Worm (Caenorhabditis elegans) whole organism, mixed stage, embryonic: Measurements from ENCODE around the gene grd-7.

ENCODE experiments used
- M03D4.4 ChIP-seq: sonication (generic microtip); optimal IDR thresholded peaks from 2 replicates; lab custom pipeline; 2017; ENCODE audit warnings: mild to moderate bottlenecking, missing genetic modification characterization, missing compliant biosample characterization
- bed-3 ChIP-seq: fragments of 200-800 bp; sonication (Bioruptor generic); optimal IDR thresholded peaks from 3 replicates; lab custom pipeline; 2018; ENCODE audit warnings: mild to moderate bottlenecking, missing genetic modification characterization, moderate library complexity, missing compliant biosample characterization
- blmp-1 ChIP-seq: fragments of 150-350 bp; optimal IDR thresholded peaks from 2 replicates; lab custom pipeline; 2014; ENCODE audit warnings: missing biosample characterization, missing genetic modification characterization
- ceh-39 ChIP-seq: fragments of 150-350 bp; optimal IDR thresholded peaks from 2 replicates; lab custom pipeline; 2014; ENCODE audit warnings: missing biosample characterization, missing genetic modification characterization
- ceh-43 ChIP-seq: fragments of 200-800 bp; sonication (Bioruptor generic); optimal IDR thresholded peaks from 2 replicates; lab custom pipeline; 2018; ENCODE audit warnings: mild to moderate bottlenecking, missing genetic modification characterization, moderate library complexity, missing compliant biosample characterization
- ces-1 ChIP-seq: fragments of 150-350 bp; optimal IDR thresholded peaks from 2 replicates; lab custom pipeline; 2014; ENCODE audit warnings: missing biosample characterization, missing genetic modification reagents, missing genetic modification characterization
- cnd-1 ChIP-seq: fragments of 200-800 bp; sonication (Bioruptor generic); optimal IDR thresholded peaks from 2 replicates; lab custom pipeline; 2018; ENCODE audit warnings: mild to moderate bottlenecking, missing genetic modification characterization, missing compliant biosample characterization
- drap-1 ChIP-seq: fragments of 200-800 bp; sonication (Bioruptor generic); optimal IDR thresholded peaks from 3 replicates; lab custom pipeline; 2018; ENCODE audit warnings: mild to moderate bottlenecking, missing genetic modification characterization, missing compliant biosample characterization
- elt-1 ChIP-seq: sonication (generic microtip); optimal IDR thresholded peaks from 2 replicates; lab custom pipeline; 2017; ENCODE audit warnings: missing genetic modification characterization, mild to moderate bottlenecking, missing compliant biosample characterization, antibody characterized with exemption, moderate library complexity, borderline replicate concordance; ENCODE audit not compliant: insufficient read depth
- flh-1 ChIP-seq: fragments of 200-800 bp; sonication (Bioruptor generic); optimal IDR thresholded peaks from 2 replicates; lab custom pipeline; 2018; ENCODE audit warnings: mild to moderate bottlenecking, missing genetic modification characterization, moderate library complexity, missing compliant biosample characterization
- ham-2 ChIP-seq: fragments of 200-800 bp; sonication (Bioruptor generic); optimal IDR thresholded peaks from 2 replicates; lab custom pipeline; 2018; ENCODE audit warnings: mild to moderate bottlenecking, missing genetic modification characterization, missing compliant biosample characterization
- hlh-1 ChIP-seq: fragments of 150-350 bp; optimal IDR thresholded peaks from 2 replicates; lab custom pipeline; 2014; ENCODE audit warnings: missing biosample characterization, missing genetic modification reagents, missing genetic modification characterization
- lin-13 ChIP-seq: fragments of 150-350 bp; optimal IDR thresholded peaks from 2 replicates; lab custom pipeline; 2014; ENCODE audit warnings: missing biosample characterization, missing genetic modification characterization
- mep-1 ChIP-seq: fragments of 150-350 bp; optimal IDR thresholded peaks from 2 replicates; lab custom pipeline; 2017; ENCODE audit warnings: missing biosample characterization, missing genetic modification reagents, missing genetic modification characterization, inconsistent platforms
- mls-2 ChIP-seq: sonication (generic microtip); optimal IDR thresholded peaks from 2 replicates; lab custom pipeline; 2016; ENCODE audit warnings: mild to moderate bottlenecking, missing genetic modification characterization, moderate library complexity, missing compliant biosample characterization
- nhr-12 ChIP-seq: fragments of 150-350 bp; optimal IDR thresholded peaks from 2 replicates; lab custom pipeline; 2014; ENCODE audit warnings: missing biosample characterization, missing genetic modification characterization
- nhr-2 ChIP-seq: fragments of 150-350 bp; optimal IDR thresholded peaks from 2 replicates; lab custom pipeline; 2014; ENCODE audit warnings: missing biosample characterization, missing genetic modification characterization
- nhr-237 ChIP-seq: fragments of 150-350 bp; optimal IDR thresholded peaks from 2 replicates; lab custom pipeline; 2014; ENCODE audit warnings: missing biosample characterization, missing genetic modification characterization
- pha-4 ChIP-seq: fragments of 150-350 bp; optimal IDR thresholded peaks from 2 replicates; lab custom pipeline; 2018; ENCODE audit warnings: missing biosample characterization, missing genetic modification reagents, missing genetic modification characterization
- sem-2 ChIP-seq: fragments of 200-800 bp; sonication (Bioruptor generic); optimal IDR thresholded peaks from 2 replicates; lab custom pipeline; 2018; ENCODE audit warnings: mild to moderate bottlenecking, missing genetic modification characterization, missing compliant biosample characterization
- snpc-4 ChIP-seq: fragments of 150-350 bp; optimal IDR thresholded peaks from 2 replicates; lab custom pipeline; 2014; ENCODE audit warnings: missing biosample characterization, missing genetic modification characterization
- sptf-1 ChIP-seq: sonication (generic microtip); optimal IDR thresholded peaks from 2 replicates; lab custom pipeline; 2017; ENCODE audit warnings: mild to moderate bottlenecking, missing genetic modification characterization, moderate library complexity, missing compliant biosample characterization
- tbx-8 ChIP-seq: fragments of 200-800 bp; sonication (Bioruptor generic); optimal IDR thresholded peaks from 2 replicates; lab custom pipeline; 2018; ENCODE audit warnings: mild to moderate bottlenecking, missing genetic modification characterization, moderate library complexity, missing compliant biosample characterization
- unc-120 ChIP-seq: sonication (generic microtip); optimal IDR thresholded peaks from 2 replicates; lab custom pipeline; 2017; ENCODE audit warnings: missing genetic modification characterization, missing compliant biosample characterization; ENCODE audit not compliant: poor library complexity, severe bottlenecking
- zip-8 ChIP-seq: fragments of 150-350 bp; optimal IDR thresholded peaks from 2 replicates; lab custom pipeline; 2014; ENCODE audit warnings: missing biosample characterization, missing genetic modification characterization
- ztf-11 ChIP-seq: fragments of 150-350 bp; optimal IDR thresholded peaks from 2 replicates; lab custom pipeline; 2014; ENCODE audit warnings: missing biosample characterization, missing genetic modification characterization

The grd-7 gene

ce11 chrX:7264591-7265306 lies 4.5 kb downstream of the grd-7 start (continued):
- peak; percentile 11 for TF ChIP-seq cnd-1
- peak; percentile 43 for TF ChIP-seq mep-1 (tag; lab: Kevin White, UChicago)
- TF ChIP-seq tbx-8 (GFP tag; lab: Kevin White, UChicago), result no peak
- TF ChIP-seq nhr-2 (tag; lab: Kevin White, UChicago), result peak; percentile 55

- TF ChIP-seq unc-120 (tag; lab: Kevin White, UChicago), result no peak
- no peak for TF ChIP-seq tbx-8 (GFP tag; lab: Kevin White, UChicago)
- no peak for TF ChIP-seq cnd-1
- TF ChIP-seq zip-8 (tag; lab: Kevin White, UChicago), result no peak
Observed at ce11 chrX:7260327-7261019, 8.8 kb downstream of the grd-7 start, which contains the start of gene lact-1. lact-1 (minus strand) TSS chrX:7260377.

- no peak for TF ChIP-seq ham-2 (GFP tag; lab: Kevin White, UChicago)
- TF ChIP-seq flh-1, result no peak
- no peak for TF ChIP-seq M03D4.4 (tag; lab: Kevin White, UChicago)
- TF ChIP-seq drap-1, result no peak
- no peak for TF ChIP-seq hlh-1
- no peak for TF ChIP-seq pha-4 (tag; lab: Kevin White, UChicago)
- TF ChIP-seq ceh-39 (tag; lab: Kevin White, UChicago), result no peak
- no peak for TF ChIP-seq sptf-1
- no peak for TF ChIP-seq bed-3 (GFP tag; lab: Kevin White, UChicago)
- TF ChIP-seq nhr-2 (tag; lab: Kevin White, UChicago), result no peak
Observed at ce11 chrX:7256891-7257290, 12.4 kb downstream of the grd-7 start, which contains the start of gene F46H5.5. F46H5.5 (minus strand) TSS chrX:7256991.

ce11 chrX:7254558-7254957 lies 14.7 kb downstream of the grd-7 start, which contains the start of gene F46H5.4:
F46H5.4 (minus strand) TSS chrX:7254610.
- TF ChIP-seq ces-1 (GFP tag; lab: Kevin White, UChicago), result peak; percentile 39
- TF ChIP-seq nhr-2 (tag; lab: Kevin White, UChicago), result peak; percentile 24
- peak; percentile 33 for TF ChIP-seq mep-1 (tag; lab: Kevin White, UChicago)
- TF ChIP-seq ztf-11, result peak; percentile 1
- peak; percentile 7 for TF ChIP-seq pha-4 (tag; lab: Kevin White, UChicago)
- TF ChIP-seq elt-1 (tag; lab: Kevin White, UChicago), result no peak
- no peak for TF ChIP-seq nhr-12 (tag; lab: Kevin White, UChicago)
- TF ChIP-seq bed-3 (GFP tag; lab: Kevin White, UChicago), result no peak
- no peak for TF ChIP-seq lin-13

ce11 chrX:7244756-7245155 lies 24.5 kb downstream of the grd-7 start:
- TF ChIP-seq bed-3 (GFP tag; lab: Kevin White, UChicago) (no peak), mep-1 (tag; lab: Kevin White, UChicago) (no peak), unc-120 (tag; lab: Kevin White, UChicago) (no peak), ham-2 (GFP tag; lab: Kevin White, UChicago) (no peak), nhr-237 (tag; lab: Kevin White, UChicago) (no peak), mls-2 (tag; lab: Kevin White, UChicago) (no peak), lin-13 (no peak), ceh-43 (GFP tag; lab: Kevin White, UChicago) (no peak), tbx-8 (GFP tag; lab: Kevin White, UChicago) (no peak), elt-1 (tag; lab: Kevin White, UChicago) (no peak), sem-2 (GFP tag; lab: Kevin White, UChicago) (no peak), pha-4 (tag; lab: Kevin White, UChicago) (no peak), ztf-11 (no peak), blmp-1 (tag; lab: Kevin White, UChicago) (no peak), drap-1 (no peak), ces-1 (GFP tag; lab: Kevin White, UChicago) (no peak), cnd-1 (no peak), snpc-4 (tag; lab: Kevin White, UChicago) (no peak), zip-8 (tag; lab: Kevin White, UChicago) (no peak)
- TF ChIP-seq, all 35 proteins: peak for 0
